Worm (Caenorhabditis elegans): ENCODE results near the gene kmo-2.

DNA sequence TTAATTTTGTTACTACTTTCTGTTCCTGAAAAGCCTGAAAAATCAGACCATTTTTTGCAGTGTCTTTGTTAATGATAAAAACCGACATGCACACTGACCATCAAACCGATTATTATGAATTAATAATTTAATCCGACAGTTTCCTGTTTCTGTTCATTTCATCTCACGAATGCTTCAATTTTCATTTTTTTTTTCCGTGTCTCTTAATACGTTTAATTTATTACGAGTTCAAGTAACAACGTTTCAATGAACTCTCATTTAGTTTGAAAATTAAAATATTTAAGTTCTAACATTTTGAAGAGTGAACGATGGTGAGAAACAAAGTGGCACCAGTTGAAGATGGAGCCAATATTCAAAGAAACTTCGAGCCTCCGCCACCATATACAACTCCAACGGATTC lies 46.4 kb upstream of the kmo-2 start, which contains the start of gene spin-1:
- no peak for TF ChIP-seq sea-1 (GFP tag; conservative IDR thresholded peaks at IDR 0.05)
- TF ChIP-seq ceh-36 (tag; optimal IDR thresholded peaks at IDR 0.05), result no peak
- TF ChIP-seq ama-1 (optimal IDR thresholded peaks at IDR 0.05), result no peak
- TF ChIP-seq B0310.2 (tag; optimal IDR thresholded peaks at IDR 0.05), result no peak
- no peak for TF ChIP-seq ceh-13 (GFP tag; optimal IDR thresholded peaks at IDR 0.05)
- no peak for TF ChIP-seq pes-1 (GFP tag; IDR thresholded peaks at IDR 0.05)
- no peak for TF ChIP-seq aly-1 (tag; optimal IDR thresholded peaks at IDR 0.05)
- no peak for TF ChIP-seq scrt-1 (GFP tag; IDR thresholded peaks at IDR 0.05)
- TF ChIP-seq hnd-1 (tag; optimal IDR thresholded peaks at IDR 0.05), result no peak
- TF ChIP-seq flt-1 (GFP tag; IDR thresholded peaks at IDR 0.05), result no peak
- TF ChIP-seq hmg-4 (GFP tag; optimal IDR thresholded peaks at IDR 0.05), result no peak
- no peak for TF ChIP-seq F13C5.2 (tag; optimal IDR thresholded peaks at IDR 0.05)
- TF ChIP-seq tbx-11 (GFP tag; IDR thresholded peaks at IDR 0.05), result no peak
- TF ChIP-seq ets-7 (tag; optimal IDR thresholded peaks at IDR 0.05), result no peak

Measured in whole organism, early embryonic.